Fruit fly (Drosophila melanogaster) whole organism, prepupa: Measurements from ENCODE around the gene Uros1.

ENCODE experiments used
- CG3032 ChIP-seq: fragments of 200-800 bp; optimal IDR thresholded peaks from 2 replicates; lab custom pipeline; 2019; ENCODE audit warnings: missing biosample characterization, mild to moderate bottlenecking, missing genetic modification characterization, moderate library complexity
- Eip75B ChIP-seq: fragments of 200-800 bp; sonication (Bioruptor generic); optimal IDR thresholded peaks from 3 replicates; lab custom pipeline; 2016; ENCODE audit warnings: missing biosample characterization, missing genetic modification characterization

- TF ChIP-seq CG3032, result peak; percentile 34
- TF ChIP-seq Eip75B, result no peak
These were observed 33.8 kb downstream of the Uros1 start for dm6 chrX:8866256-8866655.
